Fruit fly (Drosophila melanogaster) whole organism, embryonic: ENCODE measurements around the gene isoQC.

Source experiments
- Awh ChIP-seq: fragments of 200-800 bp; sonication (Bioruptor generic); IDR thresholded peaks from 2 replicates; pipeline ENCODE4, ENCODE4 v1.3.6; 2022; ENCODE audit warnings: missing biosample characterization, missing genetic modification characterization
- CG10267 ChIP-seq: fragments of 200-800 bp; sonication (Bioruptor generic); optimal IDR thresholded peaks from 2 replicates; lab custom pipeline; 2018; ENCODE audit warnings: missing biosample characterization, mild to moderate bottlenecking, missing genetic modification characterization, moderate library complexity
- CG10959 ChIP-seq: fragments of 200-800 bp; sonication (Bioruptor generic); IDR thresholded peaks from 2 replicates; pipeline ENCODE4 v1.3.6; 2022; ENCODE audit warnings: missing biosample characterization, missing genetic modification characterization
- CG11504 ChIP-seq: fragments of 200-800 bp; sonication (Bioruptor generic); optimal IDR thresholded peaks from 3 replicates; lab custom pipeline; 2019; ENCODE audit warnings: missing biosample characterization, mild to moderate bottlenecking, missing genetic modification characterization, moderate library complexity
- CG11695 ChIP-seq: fragments of 200-800 bp; sonication (Bioruptor generic); IDR thresholded peaks from 3 replicates; pipeline ENCODE4 v1.3.6; 2022; ENCODE audit warnings: missing biosample characterization, missing genetic modification characterization
- CG12071 ChIP-seq: fragments of 200-800 bp; sonication (Bioruptor generic); optimal IDR thresholded peaks from 3 replicates; lab custom pipeline; 2018; ENCODE audit warnings: missing biosample characterization, mild to moderate bottlenecking, missing genetic modification characterization
- CG1233 ChIP-seq: fragments of 200-800 bp; sonication (Bioruptor generic); optimal IDR thresholded peaks from 4 replicates; lab custom pipeline; 2018; ENCODE audit warnings: missing biosample characterization, mild to moderate bottlenecking, missing genetic modification characterization
- CG13123 ChIP-seq: fragments of 200-800 bp; sonication (Bioruptor generic); optimal IDR thresholded peaks from 2 replicates; lab custom pipeline; 2016; ENCODE audit warnings: missing biosample characterization, missing genetic modification characterization
- CG13424 ChIP-seq: fragments of 200-800 bp; sonication (Bioruptor generic); optimal IDR thresholded peaks from 2 replicates; lab custom pipeline; 2019; ENCODE audit warnings: missing biosample characterization, mild to moderate bottlenecking, missing genetic modification characterization, moderate library complexity
- CG14014 ChIP-seq: fragments of 200-800 bp; sonication (Bioruptor generic); IDR thresholded peaks from 2 replicates; pipeline ENCODE4 v1.3.6; 2022; ENCODE audit warnings: missing biosample characterization, missing genetic modification characterization
- CG15479 ChIP-seq: fragments of 200-800 bp; sonication (Bioruptor generic); optimal IDR thresholded peaks from 3 replicates; lab custom pipeline; 2019; ENCODE audit warnings: missing biosample characterization, mild to moderate bottlenecking, missing genetic modification characterization, moderate library complexity
- CG15514 ChIP-seq: fragments of 200-800 bp; sonication (Bioruptor generic); optimal IDR thresholded peaks from 3 replicates; lab custom pipeline; 2017; ENCODE audit warnings: missing biosample characterization, missing genetic modification characterization, mild to moderate bottlenecking, moderate library complexity, missing genetic modification reagents
- CG15601 ChIP-seq: fragments of 200-800 bp; sonication (Bioruptor generic); optimal IDR thresholded peaks from 3 replicates; lab custom pipeline; 2019; ENCODE audit warnings: missing biosample characterization, mild to moderate bottlenecking, missing genetic modification characterization, moderate library complexity
- CG2116 ChIP-seq: fragments of 200-800 bp; sonication (Bioruptor generic); optimal IDR thresholded peaks from 3 replicates; lab custom pipeline; 2018; ENCODE audit warnings: missing biosample characterization, mild to moderate bottlenecking, missing genetic modification characterization
- CG2129 ChIP-seq: fragments of 200-800 bp; sonication (Bioruptor generic); IDR thresholded peaks from 2 replicates; pipeline ENCODE4 v1.3.6; 2022; ENCODE audit warnings: missing biosample characterization, missing genetic modification characterization; ENCODE audit not compliant: partially characterized antibody
- CG2678 ChIP-seq: fragments of 200-800 bp; sonication (Bioruptor generic); optimal IDR thresholded peaks from 3 replicates; lab custom pipeline; 2019; ENCODE audit warnings: missing biosample characterization, mild to moderate bottlenecking, missing genetic modification characterization, moderate library complexity
- CG2712 ChIP-seq: fragments of 200-800 bp; optimal IDR thresholded peaks from 3 replicates; lab custom pipeline; 2019; ENCODE audit warnings: missing biosample characterization, mild to moderate bottlenecking, missing genetic modification characterization, moderate library complexity
- CG31441 ChIP-seq: fragments of 200-800 bp; sonication (Bioruptor generic); IDR thresholded peaks from 2 replicates; pipeline ENCODE4 v1.3.6; 2022; ENCODE audit warnings: missing biosample characterization, missing genetic modification characterization
- CG3163 ChIP-seq: fragments of 200-800 bp; sonication (Bioruptor generic); optimal IDR thresholded peaks from 3 replicates; lab custom pipeline; 2016; ENCODE audit warnings: missing biosample characterization, missing genetic modification characterization
- CG33213 ChIP-seq: fragments of 200-800 bp; sonication (Bioruptor generic); optimal IDR thresholded peaks from 3 replicates; lab custom pipeline; 2016; ENCODE audit warnings: missing biosample characterization, missing genetic modification characterization
- CG4424 ChIP-seq: fragments of 200-800 bp; sonication (Bioruptor generic); optimal IDR thresholded peaks from 3 replicates; lab custom pipeline; 2016; ENCODE audit warnings: missing biosample characterization, missing genetic modification characterization
- CG4707 ChIP-seq: fragments of 200-800 bp; sonication (Bioruptor generic); optimal IDR thresholded peaks from 2 replicates; lab custom pipeline; 2018; ENCODE audit warnings: missing biosample characterization, mild to moderate bottlenecking, missing genetic modification characterization, moderate library complexity
- CG4854 ChIP-seq: fragments of 200-800 bp; sonication (Bioruptor generic); optimal IDR thresholded peaks from 2 replicates; lab custom pipeline; 2016; ENCODE audit warnings: missing biosample characterization, missing genetic modification characterization, inconsistent platforms
- CG7372 ChIP-seq: fragments of 200-800 bp; sonication (Bioruptor generic); IDR thresholded peaks from 2 replicates; pipeline ENCODE4 v1.3.6; 2022; ENCODE audit warnings: missing biosample characterization, missing genetic modification characterization
- CG9727 ChIP-seq: fragments of 200-800 bp; sonication (Bioruptor generic); optimal IDR thresholded peaks from 3 replicates; lab custom pipeline; 2017; ENCODE audit warnings: missing biosample characterization, mild to moderate bottlenecking, missing genetic modification characterization
- CHES-1-like ChIP-seq: fragments of 200-800 bp; sonication (Bioruptor generic); optimal IDR thresholded peaks from 2 replicates; lab custom pipeline; 2016; ENCODE audit warnings: missing biosample characterization, missing genetic modification characterization
- CTCF ChIP-seq: fragments of 200-800 bp; sonication (Bioruptor generic); optimal IDR thresholded peaks from 2 replicates; lab custom pipeline; 2017; ENCODE audit warnings: missing biosample characterization, mild to moderate bottlenecking, missing genetic modification characterization, moderate library complexity
- D19A ChIP-seq: fragments of 200-800 bp; optimal IDR thresholded peaks from 3 replicates; lab custom pipeline; 2019; ENCODE audit warnings: missing biosample characterization, mild to moderate bottlenecking, missing genetic modification characterization, moderate library complexity
- Eip74EF ChIP-seq, 2 experiments: fragments of 200-800 bp in 1 of 2; fragments of >200 bp in 1 of 2; sonication (Bioruptor generic) in 1 of 2; optimal IDR thresholded peaks; 2 replicates each; lab custom pipeline; 2017 to 2019; ENCODE audit warnings: missing biosample characterization in 2 of 2, missing genetic modification characterization in 2 of 2, mild to moderate bottlenecking in 1 of 2, moderate library complexity in 1 of 2
- HLHmδ ChIP-seq: fragments of 200-800 bp; sonication (Bioruptor generic); optimal IDR thresholded peaks from 2 replicates; lab custom pipeline; 2018; ENCODE audit warnings: missing biosample characterization, mild to moderate bottlenecking, missing genetic modification characterization, moderate library complexity
- Hr51 ChIP-seq, 2 experiments: fragments of 200-800 bp; sonication (Bioruptor generic); optimal IDR thresholded peaks; 2 replicates in 1 of 2; 3 replicates in 1 of 2; lab custom pipeline; 2016 to 2018; ENCODE audit warnings: missing biosample characterization in 2 of 2, missing genetic modification characterization in 2 of 2, mild to moderate bottlenecking in 1 of 2, moderate library complexity in 1 of 2
- Scr ChIP-seq: fragments of 200-800 bp; sonication (Bioruptor generic); IDR thresholded peaks from 2 replicates; pipeline ENCODE4 v1.3.6; 2022; ENCODE audit warnings: missing biosample characterization, missing genetic modification characterization; ENCODE audit not compliant: partially characterized antibody
- Sin3A ChIP-seq: fragments of >200 bp; optimal IDR thresholded peaks from 2 replicates; lab custom pipeline; 2018
- Sry-β ChIP-seq: fragments of 200-800 bp; sonication (Bioruptor generic); optimal IDR thresholded peaks from 2 replicates; lab custom pipeline; 2018; ENCODE audit warnings: missing biosample characterization, mild to moderate bottlenecking, missing genetic modification characterization, moderate library complexity
- Sry-δ ChIP-seq: fragments of 200-800 bp; sonication (Bioruptor generic); optimal IDR thresholded peaks from 2 replicates; lab custom pipeline; 2016; ENCODE audit warnings: missing biosample characterization, missing genetic modification characterization
- TFAM ChIP-seq: fragments of 200-800 bp; sonication (Bioruptor generic); optimal IDR thresholded peaks from 2 replicates; lab custom pipeline; 2017; ENCODE audit warnings: missing biosample characterization, missing genetic modification characterization, inconsistent platforms
- Taf1 ChIP-seq: fragments of 200-800 bp; sonication (Bioruptor generic); IDR thresholded peaks from 2 replicates; pipeline ENCODE4 v1.3.6; 2022; ENCODE audit warnings: missing biosample characterization, missing genetic modification characterization
- Usf ChIP-seq: fragments of 200-800 bp; sonication (Bioruptor generic); optimal IDR thresholded peaks from 2 replicates; lab custom pipeline; 2017; ENCODE audit warnings: missing genotype, missing biosample characterization, missing genetic modification characterization
- bowl ChIP-seq: fragments of 200-800 bp; sonication (Bioruptor generic); IDR thresholded peaks from 2 replicates; pipeline ENCODE4 v1.3.6; 2022; ENCODE audit warnings: missing biosample characterization, missing genetic modification characterization
- croc ChIP-seq: fragments of 200-800 bp; sonication (Bioruptor generic); conservative IDR thresholded peaks from 3 replicates; pipeline ENCODE4 v1.3.6; 2022; ENCODE audit warnings: missing biosample characterization, missing genetic modification characterization
- insv ChIP-seq, 2 experiments: fragments of 200-800 bp; sonication (Bioruptor generic); optimal IDR thresholded peaks; 3 replicates each; lab custom pipeline; 2016 to 2018; ENCODE audit warnings: missing biosample characterization in 2 of 2, missing genetic modification characterization in 2 of 2
- oc ChIP-seq: fragments of 200-800 bp; sonication (Bioruptor generic); optimal IDR thresholded peaks from 2 replicates; lab custom pipeline; 2018; ENCODE audit warnings: missing biosample characterization, mild to moderate bottlenecking, missing genetic modification characterization, moderate library complexity
- peb ChIP-seq: fragments of 200-800 bp; sonication (Bioruptor generic); IDR thresholded peaks from 2 replicates; pipeline ENCODE4 v1.3.6; 2022; ENCODE audit warnings: missing biosample characterization, missing genetic modification characterization
- psq ChIP-seq: fragments of 200-800 bp; sonication (Bioruptor generic); optimal IDR thresholded peaks from 2 replicates; lab custom pipeline; 2017; ENCODE audit warnings: missing biosample characterization, missing genetic modification characterization
- slou ChIP-seq: fragments of 200-800 bp; sonication (Bioruptor generic); optimal IDR thresholded peaks from 3 replicates; lab custom pipeline; 2016; ENCODE audit warnings: missing biosample characterization, missing genetic modification characterization
- unc-4 ChIP-seq: fragments of 200-800 bp; sonication (Bioruptor generic); IDR thresholded peaks from 2 replicates; pipeline ENCODE4 v1.3.6; 2022; ENCODE audit warnings: missing biosample characterization, missing genetic modification characterization; ENCODE audit not compliant: partially characterized antibody
- unpg ChIP-seq: fragments of 200-800 bp; sonication (Bioruptor generic); optimal IDR thresholded peaks from 3 replicates; lab custom pipeline; 2018; ENCODE audit warnings: missing biosample characterization, mild to moderate bottlenecking, missing genetic modification characterization, moderate library complexity
- wek ChIP-seq: fragments of 200-800 bp; sonication (Bioruptor generic); optimal IDR thresholded peaks from 3 replicates; lab custom pipeline; 2018; ENCODE audit warnings: missing biosample characterization, mild to moderate bottlenecking, missing genetic modification characterization, moderate library complexity
- zfh2 ChIP-seq: fragments of 200-800 bp; sonication (Bioruptor generic); optimal IDR thresholded peaks from 2 replicates; lab custom pipeline; 2016; ENCODE audit warnings: missing biosample characterization, missing genetic modification characterization

Gene isoQC

dm6 chr3L:20497124-20497996 lies 23.1 kb downstream of the isoQC start, which contains the start of gene CG32425 (continued):
- TF ChIP-seq CG11695 = no peak
- no peak for TF ChIP-seq slou (GFP tag; lab: Kevin White, UChicago)
- peak; percentile 23 for TF ChIP-seq CG2712 (tag; lab: Kevin White, UChicago)
- peak; percentile 64 for TF ChIP-seq Sry-β (GFP tag; lab: Kevin White, UChicago)
- TF ChIP-seq CG13424 (tag; lab: Kevin White, UChicago) = no peak
- TF ChIP-seq insv (GFP tag; optimal IDR thresholded peaks at IDR 0.05; lab: Kevin White, UChicago) = no peak
- no peak for TF ChIP-seq CG2678 (tag; lab: Kevin White, UChicago)
- no peak for TF ChIP-seq CG3163
- no peak for TF ChIP-seq CG12071 (GFP tag; lab: Kevin White, UChicago)
- 0 out of 2 replicates have a peak, but pooled peaks have one; percentile 9 for TF ChIP-seq CG31441 (GFP tag; lab: Robert Waterston, UW)
- TF ChIP-seq CG4854 = no peak
- no peak for TF ChIP-seq Hr51 (GFP tag; optimal IDR thresholded peaks at IDR 0.05; lab: Kevin White, UChicago)
- TF ChIP-seq D19A (tag; lab: Kevin White, UChicago) = no peak
- peak; percentile 33 for TF ChIP-seq CG10267 (tag; lab: Kevin White, UChicago)
- no peak for TF ChIP-seq psq (GFP tag; lab: Kevin White, UChicago)
- no peak for TF ChIP-seq CG4424
- TF ChIP-seq Eip74EF (GFP tag; optimal IDR thresholded peaks at IDR 0.05; lab: Kevin White, UChicago) = no peak
- no peak for TF ChIP-seq CG15479 (GFP tag; lab: Kevin White, UChicago)
- TF ChIP-seq CG9727 (GFP tag; lab: Kevin White, UChicago) = no peak
- no peak for TF ChIP-seq Awh (GFP tag; lab: Robert Waterston, UW)
- TF ChIP-seq HLHmδ = no peak
- no peak for TF ChIP-seq bowl (GFP tag; lab: Robert Waterston, UW)
- no peak for TF ChIP-seq CG15601 (tag; lab: Kevin White, UChicago)
- no peak for TF ChIP-seq CG10959
- TF ChIP-seq peb (GFP tag; lab: Robert Waterston, UW) = no peak
- TF ChIP-seq Scr (GFP tag; lab: Robert Waterston, UW) = no peak
- no peak for TF ChIP-seq unpg (GFP tag; lab: Kevin White, UChicago)
- TF ChIP-seq CG13123 (GFP tag; lab: Kevin White, UChicago) = no peak
- no peak for TF ChIP-seq Sry-δ
- TF ChIP-seq CG2116 = peak; percentile 44
- no peak for TF ChIP-seq Taf1
- TF ChIP-seq CHES-1-like (GFP tag; lab: Kevin White, UChicago) = no peak
- no peak for TF ChIP-seq CG1233 (GFP tag; lab: Kevin White, UChicago)
- no peak for TF ChIP-seq TFAM (GFP tag; lab: Kevin White, UChicago)
- TF ChIP-seq unc-4 (GFP tag; lab: Robert Waterston, UW) = peak; percentile 27; the same call in 1 of the 2 replicates
- peak; percentile 91 for TF ChIP-seq CG15514 (GFP tag; lab: Kevin White, UChicago)
- no peak for TF ChIP-seq CG7372 (GFP tag; lab: Robert Waterston, UW)
- no peak for TF ChIP-seq croc (GFP tag; lab: Robert Waterston, UW)
- TF ChIP-seq oc = no peak
- peak; percentile 34 for TF ChIP-seq CG33213 (GFP tag; lab: Kevin White, UChicago)
- TF ChIP-seq CG11504 = peak; percentile 46
- no peak for TF ChIP-seq CG4707
- no peak for TF ChIP-seq Usf (GFP tag; lab: Kevin White, UChicago)
- no peak for TF ChIP-seq wek (GFP tag; lab: Kevin White, UChicago)
- TF ChIP-seq zfh2 (GFP tag; lab: Kevin White, UChicago) = no peak
- no peak for TF ChIP-seq CG2129 (GFP tag; lab: Robert Waterston, UW)
- no peak for TF ChIP-seq CG14014 (GFP tag; lab: Robert Waterston, UW)
- TF ChIP-seq CTCF (GFP tag; lab: Kevin White, UChicago) = peak; percentile 42
- no peak for TF ChIP-seq Sin3A
